Worm (Caenorhabditis elegans) whole organism, midembryonic: ENCODE results near the gene best-6.

Experiments used
- T22C8.4 ChIP-seq: fragments of 200-800 bp; sonication (Bioruptor generic); IDR thresholded peaks from 2 replicates; pipeline ENCODE4 v1.3.6; 2022; ENCODE audit warnings: missing genetic modification characterization, missing compliant biosample characterization
- flt-1 ChIP-seq: fragments of 200-800 bp; sonication (Bioruptor generic); IDR thresholded peaks from 2 replicates; pipeline ENCODE4 v1.3.6; 2022; ENCODE audit warnings: missing genetic modification characterization, missing compliant biosample characterization
- ztf-29 ChIP-seq: fragments of 200-800 bp; sonication (Bioruptor generic); IDR thresholded peaks from 2 replicates; pipeline ENCODE4 v1.3.6; 2022; ENCODE audit warnings: missing genetic modification reagents, missing genetic modification characterization, missing compliant biosample characterization

DNA sequence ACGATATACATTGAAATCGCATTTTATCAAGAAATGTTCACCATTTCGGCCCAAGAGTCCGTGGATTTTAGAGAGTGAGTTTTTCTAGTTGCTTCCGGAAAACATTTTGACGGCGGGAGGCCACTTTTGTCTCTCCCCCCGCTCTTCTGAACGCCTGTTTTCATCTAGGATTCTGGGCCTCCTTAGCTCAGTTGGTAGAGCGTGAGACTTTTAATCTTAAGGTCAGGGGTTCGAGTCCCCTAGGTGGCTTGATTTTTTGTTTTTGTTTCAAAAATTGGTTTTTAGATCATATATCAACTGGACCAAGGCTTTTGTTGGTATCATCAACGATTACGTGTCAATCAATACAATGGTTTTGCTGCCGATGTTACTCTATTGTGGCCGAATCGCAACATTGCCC is 9.9 kb upstream of the best-6 start:
- no peak for TF ChIP-seq ztf-29 (GFP tag; lab: Robert Waterston, UW)
- peak; percentile 85 for TF ChIP-seq flt-1
- no peak; the same call in none of the 2 replicates for TF ChIP-seq T22C8.4 (GFP tag; lab: Robert Waterston, UW)
